Fruit fly (Drosophila melanogaster) whole organism, larva: ENCODE measurements around the gene alphaTub67C.
A peak's percentile ranks its signal among the peaks of the same experiment; 100 is the strongest.

Source experiments
- noc ChIP-seq: fragments of 200-800 bp; sonication (Bioruptor generic); optimal IDR thresholded peaks from 3 replicates; lab custom pipeline; 2019; ENCODE audit warnings: missing biosample characterization, mild to moderate bottlenecking, missing genetic modification characterization, moderate library complexity

Gene alphaTub67C

DNA sequence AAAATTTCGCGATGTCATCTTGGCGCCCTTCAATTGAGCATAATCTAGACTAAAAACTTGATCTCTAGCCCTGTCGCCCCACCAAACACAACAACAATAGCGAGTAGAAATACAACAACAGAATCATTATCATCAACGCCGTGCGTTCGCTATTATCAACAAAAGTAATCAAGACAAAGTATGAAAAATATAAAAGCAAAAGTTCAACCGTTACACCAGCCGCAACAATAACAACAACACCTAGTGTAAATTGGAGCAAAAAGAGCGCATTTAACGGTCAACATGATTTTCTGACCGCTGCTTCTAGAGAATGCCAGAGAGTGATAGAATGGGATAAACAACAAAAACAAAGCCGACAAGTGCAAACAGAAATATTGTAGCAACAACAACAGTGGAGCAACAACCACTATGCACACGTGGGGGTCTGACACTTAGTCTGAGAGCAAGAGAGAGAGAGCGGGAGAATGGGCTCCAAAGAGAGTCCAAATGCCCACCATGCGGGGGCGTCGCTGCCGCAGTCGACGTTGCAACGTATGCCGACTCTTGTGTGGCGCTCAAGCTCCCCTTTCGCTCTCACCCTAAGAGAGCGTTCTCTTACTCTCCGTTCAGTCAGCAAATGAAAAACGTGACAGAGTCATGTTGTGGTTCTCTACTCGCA is 11.3 kb downstream of the alphaTub67C start:
- peak; percentile 41 for TF ChIP-seq noc (tag; lab: Kevin White, UChicago)

DNA sequence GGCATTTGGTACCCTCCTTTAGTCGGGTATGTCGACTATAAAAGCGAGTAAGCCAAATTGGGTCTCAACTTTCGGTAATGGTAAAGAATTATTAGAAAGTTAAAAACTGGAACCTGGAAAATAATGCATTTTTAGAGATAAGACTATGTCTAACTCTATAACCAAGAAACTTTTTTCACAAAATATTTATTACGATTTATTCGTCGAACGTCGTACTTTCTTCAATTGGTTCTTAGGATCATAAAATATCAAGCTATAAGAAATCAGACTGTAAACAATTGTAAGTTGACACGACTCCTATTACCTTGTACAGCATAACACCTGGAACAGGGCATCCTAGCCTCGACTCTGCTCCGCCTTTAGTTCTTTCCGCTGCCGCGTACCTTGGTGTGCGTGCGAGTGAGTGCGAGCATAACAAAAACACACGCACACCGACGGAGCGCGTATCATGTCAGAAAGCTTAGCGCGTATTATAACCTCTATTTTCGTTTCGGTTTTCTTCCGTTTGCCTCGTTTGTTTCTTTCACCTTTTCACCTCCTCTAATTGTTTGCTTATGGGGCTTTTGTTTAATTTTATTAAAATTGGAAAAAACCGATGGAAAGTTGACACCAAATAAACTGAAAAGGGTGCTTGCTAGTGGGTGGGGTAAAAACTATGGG is 12.0 kb downstream of the alphaTub67C start:
- TF ChIP-seq noc (tag; lab: Kevin White, UChicago): peak; percentile 98

DNA sequence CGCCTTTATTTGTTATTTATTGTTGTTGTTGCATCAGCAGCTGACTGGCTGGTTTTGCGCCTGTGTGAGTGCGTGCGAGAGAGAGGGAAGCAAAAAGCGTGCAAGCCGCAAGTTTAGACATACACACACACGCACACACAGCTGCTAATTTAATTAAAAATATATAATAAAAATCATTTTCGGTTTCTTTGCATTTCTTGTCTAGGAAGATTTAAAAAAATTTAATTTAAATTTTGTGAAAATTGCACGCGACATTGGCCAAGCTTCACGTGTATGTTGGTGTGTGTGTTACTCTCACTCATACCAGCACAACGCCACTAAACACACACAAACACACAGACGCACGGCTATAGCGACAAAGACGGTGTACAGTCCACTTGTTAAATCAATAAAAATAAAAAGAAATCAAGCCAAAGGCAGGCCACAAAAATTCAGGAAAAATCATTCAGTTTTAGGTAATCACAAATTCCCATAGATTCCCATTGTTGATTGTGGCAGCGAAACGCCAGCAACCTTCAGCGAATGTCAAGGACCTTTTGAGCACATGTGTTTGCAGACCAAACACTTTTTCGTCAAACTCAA is 12.6 kb downstream of the alphaTub67C start:
- no peak for TF ChIP-seq noc (tag; lab: Kevin White, UChicago)

DNA sequence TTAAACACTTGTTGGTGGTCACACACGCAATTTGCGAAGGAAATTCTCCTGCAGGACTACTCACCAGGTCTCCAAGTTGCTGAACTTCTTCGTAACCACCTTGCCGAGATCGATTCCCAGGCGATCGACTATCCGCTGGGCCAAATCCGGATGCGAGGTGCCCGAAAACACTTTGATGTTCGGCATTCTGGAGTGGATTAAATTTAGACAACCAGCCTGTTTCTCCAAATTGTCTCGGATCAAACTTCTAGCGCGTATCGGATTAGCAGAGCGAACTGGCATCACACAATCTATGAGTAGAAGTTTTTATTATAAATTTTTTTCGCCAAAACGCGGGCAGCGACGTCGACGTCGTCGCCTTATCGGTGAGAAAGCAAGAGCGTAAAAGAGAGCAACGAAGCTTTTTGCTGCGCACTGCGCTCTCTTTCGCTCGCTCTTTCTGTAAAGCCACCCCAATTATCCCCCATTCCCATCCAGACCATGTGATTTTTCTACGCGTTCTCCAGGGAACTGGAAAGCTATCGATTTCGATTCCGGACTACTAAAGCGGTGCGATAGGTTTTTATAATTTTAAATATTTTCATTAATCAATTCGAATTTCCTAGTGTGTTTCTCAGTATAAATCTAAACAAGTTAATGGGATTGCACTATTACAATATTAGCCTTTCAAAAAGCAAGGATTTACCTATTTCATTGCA is 13.2 kb downstream of the alphaTub67C start:
- TF ChIP-seq noc (tag; lab: Kevin White, UChicago): no peak

DNA sequence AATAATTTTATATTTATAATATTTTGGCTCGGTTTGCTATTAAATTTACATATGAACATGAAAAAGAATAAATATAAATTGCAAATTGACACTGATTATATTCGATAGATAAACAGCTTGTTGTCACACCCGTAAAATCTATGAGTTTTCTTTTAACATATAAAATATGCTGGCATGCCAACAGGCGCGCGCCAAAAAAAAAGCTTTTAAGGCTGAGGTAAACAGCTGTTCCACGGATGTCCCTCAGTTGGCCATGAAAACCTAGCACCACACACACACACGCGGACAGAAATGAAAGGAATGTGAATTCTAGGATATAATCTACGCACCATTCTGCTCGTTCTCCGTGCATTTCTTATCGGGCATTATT is 13.8 kb downstream of the alphaTub67C start:
- no peak for TF ChIP-seq noc (tag; lab: Kevin White, UChicago)

DNA sequence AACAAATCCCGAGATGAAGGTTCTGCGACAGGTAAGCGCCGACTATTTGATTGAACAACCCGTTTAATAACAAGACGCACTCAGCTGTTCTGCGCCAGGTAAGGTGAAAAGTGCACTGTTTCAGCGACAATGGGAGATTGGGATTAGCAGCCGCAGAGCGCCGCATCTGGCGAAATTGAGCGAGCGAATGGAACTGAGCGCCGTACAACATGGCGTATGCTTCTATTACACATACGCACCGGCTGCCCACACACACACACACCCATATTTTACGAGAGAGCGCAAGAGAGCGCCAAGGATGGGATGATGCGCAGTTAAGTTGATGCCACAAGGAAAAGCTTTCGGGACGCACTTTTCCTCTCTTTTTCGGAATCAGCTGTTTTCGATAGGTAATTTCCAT is 14.2 kb downstream of the alphaTub67C start:
- no peak for TF ChIP-seq noc (tag; lab: Kevin White, UChicago)

DNA sequence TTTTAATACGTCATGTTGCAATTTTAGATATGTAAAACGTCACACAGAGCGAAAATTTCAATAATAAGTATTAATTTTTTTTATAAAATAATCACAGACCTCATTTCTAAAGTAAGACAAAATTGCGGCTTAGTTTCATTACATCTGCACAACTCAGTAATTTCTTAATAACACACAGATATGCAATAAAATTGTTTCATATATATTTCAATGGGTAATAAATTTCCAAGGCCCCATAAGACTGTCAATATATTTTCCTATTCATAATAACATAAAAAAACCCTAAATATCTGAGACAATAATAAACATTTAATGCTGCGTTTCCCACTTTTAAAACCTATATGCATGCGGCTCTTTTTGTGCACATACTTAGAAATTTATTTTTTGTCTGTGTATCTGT is 14.6 kb downstream of the alphaTub67C start:
- no peak for TF ChIP-seq noc (tag; lab: Kevin White, UChicago)

DNA sequence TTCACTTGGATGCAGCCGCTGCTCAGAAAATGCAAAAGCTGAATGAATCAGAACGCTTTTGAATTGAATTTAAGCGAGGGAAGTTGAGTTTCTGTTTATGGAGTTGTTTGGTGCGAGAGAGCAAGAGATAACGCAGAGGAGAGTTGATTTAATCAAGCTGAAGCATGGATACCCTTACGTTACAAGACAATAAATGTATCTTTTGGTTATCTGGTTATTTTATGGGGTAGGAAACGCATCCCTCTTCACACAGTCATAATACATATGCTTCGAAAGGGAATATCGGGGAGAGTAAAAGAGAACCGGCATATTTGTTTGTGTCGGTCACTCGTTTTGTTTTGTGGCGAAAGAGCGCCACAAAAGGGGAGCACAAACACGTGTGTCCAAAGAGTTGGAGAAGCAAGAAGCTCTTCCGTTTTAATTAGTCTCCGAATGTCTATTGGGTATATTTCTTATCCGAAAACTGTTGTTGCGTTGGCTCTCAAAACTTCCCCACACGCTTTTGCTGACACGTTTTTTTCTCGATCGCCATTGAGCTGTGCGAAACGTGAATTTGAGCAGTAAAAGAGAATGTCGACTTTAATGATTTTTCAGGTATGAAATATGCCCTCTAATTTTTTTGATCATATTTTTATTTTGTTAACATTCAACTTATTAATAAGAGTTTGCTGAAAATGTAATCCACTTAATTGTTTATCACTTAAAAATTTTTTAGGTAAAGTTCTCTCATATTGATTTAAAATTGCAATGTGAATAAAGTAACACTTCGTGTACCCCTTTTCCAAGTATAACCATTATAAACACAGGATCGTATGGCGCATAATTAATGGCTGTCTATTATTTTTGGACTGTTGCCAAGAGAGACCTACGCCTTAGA is 15.8 kb downstream of the alphaTub67C start, which contains the start of gene Prps:
Gene Prps, minus strand, starts transcription at position 51 of the 877 bp plus-strand sequence.
- peak; percentile 72 for TF ChIP-seq noc (tag; lab: Kevin White, UChicago)

DNA sequence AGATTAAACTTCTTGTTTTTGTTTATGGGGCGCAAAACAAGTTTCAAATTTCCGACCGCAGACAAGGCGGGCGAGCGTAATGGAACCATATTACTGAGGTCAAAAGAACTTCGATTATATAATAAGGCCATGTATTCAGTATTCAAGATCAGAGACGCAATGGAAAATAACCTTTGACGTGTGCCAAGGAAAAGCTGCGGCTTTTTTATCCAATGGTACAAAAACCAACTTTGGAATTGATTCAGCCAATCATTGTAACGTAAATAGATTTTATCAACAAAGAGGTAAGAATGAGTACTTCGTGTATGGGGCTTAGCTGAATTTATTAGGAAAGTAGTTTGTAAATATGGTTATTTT is 16.4 kb downstream of the alphaTub67C start:
- no peak for TF ChIP-seq noc (tag; lab: Kevin White, UChicago)

DNA sequence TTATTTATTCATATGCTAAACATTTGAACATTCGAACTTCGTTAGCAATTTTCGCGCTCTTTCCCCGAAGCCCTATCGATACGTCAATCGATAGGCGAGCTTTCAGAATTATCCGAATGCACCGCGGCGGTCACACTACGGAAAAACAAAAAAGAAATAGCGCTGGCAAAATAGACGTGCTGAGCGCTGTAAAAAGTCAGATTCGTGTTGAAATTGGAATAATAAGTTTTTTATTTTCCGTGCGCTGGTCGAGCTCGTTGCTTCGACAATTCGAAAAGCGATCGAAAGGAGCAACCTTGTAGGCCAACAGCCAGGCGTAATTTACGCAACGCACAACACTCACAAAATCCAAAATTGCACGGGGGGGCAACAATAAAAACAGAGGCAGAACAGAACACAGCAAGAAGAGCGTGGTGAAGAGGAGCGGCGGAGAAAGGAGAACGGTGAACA is 17.1 kb downstream of the alphaTub67C start, which contains the start of gene Ubc4:
Gene Ubc4, plus strand, starts transcription at position 144 of the 450 bp plus-strand sequence.
- TF ChIP-seq noc (tag; lab: Kevin White, UChicago): no peak

DNA sequence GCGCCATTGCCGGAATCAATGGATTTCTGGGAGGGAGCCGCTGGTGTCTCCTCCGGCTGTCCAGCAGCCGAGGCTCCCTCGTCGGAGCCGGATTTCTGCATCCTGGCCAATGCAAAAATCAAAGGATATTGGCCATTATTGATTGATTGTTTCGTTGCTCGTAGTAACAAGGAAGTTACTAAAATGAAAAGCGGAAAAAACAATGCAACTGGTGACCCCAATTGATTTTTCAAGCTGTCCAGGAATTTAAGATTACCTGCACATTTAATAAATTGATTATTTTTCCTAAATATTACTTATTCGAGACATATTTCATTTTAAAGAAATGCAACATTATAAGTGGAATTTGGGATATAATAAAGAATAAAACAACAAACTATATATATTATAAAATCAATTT is 22.4 kb downstream of the alphaTub67C start, which contains the start of gene CG6761:
Gene CG6761, minus strand, starts transcription at position 101 of the 400 bp plus-strand sequence.
- no peak for TF ChIP-seq noc (tag; lab: Kevin White, UChicago)

DNA sequence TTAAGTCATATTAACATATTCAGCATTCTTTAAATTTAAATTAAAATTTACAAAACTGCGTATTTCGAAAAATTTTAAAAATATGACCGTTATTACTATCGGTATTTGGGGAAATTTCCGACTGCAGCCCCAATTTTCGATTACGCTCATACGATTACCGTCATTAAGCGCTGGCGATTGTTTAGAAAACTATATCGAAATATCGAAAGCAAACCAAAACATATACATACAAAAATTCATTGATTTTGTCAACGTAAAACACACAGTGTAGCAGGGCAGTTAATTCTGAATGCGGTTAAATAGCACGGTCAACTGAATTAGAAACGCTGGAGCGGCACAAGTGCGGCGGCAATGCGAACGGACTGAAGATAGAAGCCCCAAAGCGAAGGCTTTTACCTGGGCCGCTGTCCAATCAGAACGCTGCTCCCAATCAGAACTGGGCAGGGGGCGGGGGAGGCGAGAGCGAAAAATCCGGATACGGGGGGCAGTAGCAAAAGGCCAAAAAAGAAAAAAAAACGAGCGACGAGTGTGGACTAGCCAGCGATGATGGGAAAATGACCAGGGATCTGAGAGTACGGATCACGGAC is 23.2 kb downstream of the alphaTub67C start, which contains the start of gene CG16711:
Gene CG16711, plus strand, starts transcription at position 170 of the 587 bp plus-strand sequence.
- no peak for TF ChIP-seq noc (tag; lab: Kevin White, UChicago)

DNA sequence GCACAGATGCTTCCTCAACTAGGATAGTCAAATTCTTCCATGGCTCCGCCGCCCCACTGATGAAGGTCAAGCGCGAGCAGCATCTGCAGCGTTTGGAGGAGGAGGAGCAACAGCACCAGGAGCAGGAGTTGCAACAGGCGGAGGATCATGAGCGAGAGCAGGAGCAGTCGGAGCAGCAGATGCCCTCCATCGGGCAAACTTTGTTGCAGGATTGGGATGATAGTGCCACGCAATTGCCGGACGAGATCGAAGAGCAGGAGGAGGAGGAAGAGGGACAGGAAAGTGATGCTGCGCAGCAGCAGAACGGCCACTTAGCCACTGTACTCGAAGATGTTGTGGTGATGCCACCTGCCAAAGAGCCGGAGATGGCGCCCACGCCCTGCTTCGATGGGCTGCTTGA is 24.5 kb downstream of the alphaTub67C start:
- no peak for TF ChIP-seq noc (tag; lab: Kevin White, UChicago)

DNA sequence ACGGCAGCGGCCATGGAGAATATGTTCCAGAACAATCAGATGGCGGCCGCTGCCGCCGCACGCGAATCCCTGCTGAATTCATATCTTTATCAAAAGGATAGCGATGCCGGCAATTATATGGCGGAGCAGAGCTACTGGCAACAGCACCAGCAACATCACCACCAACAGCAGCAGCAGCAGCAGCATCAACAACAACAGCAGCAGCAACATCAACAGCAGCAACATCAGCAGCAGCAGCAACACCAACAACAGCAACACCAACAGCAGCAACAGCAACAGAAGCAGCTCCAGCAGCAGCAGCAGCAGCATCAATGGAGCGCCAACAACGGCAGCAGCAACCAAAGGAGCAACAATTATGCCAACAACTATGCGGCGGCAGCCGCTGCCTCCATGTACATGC is 27.7 kb downstream of the alphaTub67C start:
- TF ChIP-seq noc (tag; lab: Kevin White, UChicago): no peak
